Worm (Caenorhabditis elegans) whole organism, young adult: ENCODE measurements around the gene D2023.1.

Experiments used
- B0019.2 ChIP-seq: fragments of 200-800 bp; sonication (Bioruptor generic); conservative IDR thresholded peaks from 2 replicates; pipeline ENCODE4 v1.3.6; 2022; ENCODE audit warnings: missing genetic modification reagents, missing genetic modification characterization, missing compliant biosample characterization
- B0261.1 ChIP-seq: sonication (generic microtip); optimal IDR thresholded peaks from 2 replicates; lab custom pipeline; 2016; ENCODE audit warnings: mild to moderate bottlenecking, missing genetic modification characterization, moderate library complexity, missing compliant biosample characterization
- B0336.3 ChIP-seq: fragments of 200-800 bp; sonication (Bioruptor generic); IDR thresholded peaks from 2 replicates; pipeline ENCODE4 v1.3.6; 2022; ENCODE audit warnings: missing genetic modification characterization, missing compliant biosample characterization
- C17E4.6 ChIP-seq: fragments of 200-800 bp; sonication (Bioruptor generic); IDR thresholded peaks from 2 replicates; pipeline ENCODE4 v1.3.6; 2022; ENCODE audit warnings: missing genetic modification reagents, missing genetic modification characterization, missing compliant biosample characterization
- F22D6.2 ChIP-seq: sonication (generic microtip); optimal IDR thresholded peaks from 2 replicates; lab custom pipeline; 2016; ENCODE audit warnings: mild to moderate bottlenecking, missing genetic modification characterization, missing compliant biosample characterization
- F23B12.7 ChIP-seq: sonication (generic microtip); optimal IDR thresholded peaks from 2 replicates; lab custom pipeline; 2017; ENCODE audit warnings: missing genetic modification characterization, mild to moderate bottlenecking, missing compliant biosample characterization, antibody characterized with exemption, moderate library complexity; ENCODE audit not compliant: insufficient read depth
- F57A8.1 ChIP-seq: fragments of 200-800 bp; sonication (Bioruptor generic); optimal IDR thresholded peaks from 2 replicates; lab custom pipeline; 2018; ENCODE audit warnings: mild to moderate bottlenecking, missing genetic modification characterization, moderate library complexity, missing compliant biosample characterization
- K11D2.4 ChIP-seq: fragments of 200-800 bp; sonication (Bioruptor generic); IDR thresholded peaks from 2 replicates; pipeline ENCODE4 v1.3.6; 2022; ENCODE audit warnings: missing genetic modification reagents, missing genetic modification characterization, missing compliant biosample characterization
- T07F8.4 ChIP-seq: sonication (generic microtip); optimal IDR thresholded peaks from 2 replicates; lab custom pipeline; 2016; ENCODE audit warnings: mild to moderate bottlenecking, missing genetic modification characterization, moderate library complexity, missing compliant biosample characterization
- Y56A3A.18 ChIP-seq: fragments of 200-800 bp; sonication (Bioruptor generic); IDR thresholded peaks from 2 replicates; pipeline ENCODE4 v1.3.6; 2022; ENCODE audit warnings: missing genetic modification reagents, missing genetic modification characterization, missing compliant biosample characterization
- Y67H2A.10 ChIP-seq: fragments of 200-800 bp; sonication (Bioruptor generic); conservative IDR thresholded peaks from 2 replicates; pipeline ENCODE4 v1.3.6; 2022; ENCODE audit warnings: missing genetic modification reagents, missing genetic modification characterization, missing compliant biosample characterization
- Y79H2A.3 ChIP-seq: fragments of 200-800 bp; sonication (Bioruptor generic); conservative IDR thresholded peaks from 2 replicates; pipeline ENCODE4 v1.3.6; 2022; ENCODE audit warnings: missing genetic modification reagents, missing genetic modification characterization, missing compliant biosample characterization
- Y95B8A.8 ChIP-seq: fragments of 200-800 bp; sonication (Bioruptor generic); IDR thresholded peaks from 2 replicates; pipeline ENCODE4 v1.3.6; 2022; ENCODE audit warnings: missing genetic modification reagents, missing genetic modification characterization, missing compliant biosample characterization
- bed-2 ChIP-seq: fragments of 200-800 bp; sonication (Bioruptor generic); IDR thresholded peaks from 2 replicates; pipeline ENCODE4 v1.3.6; 2022; ENCODE audit warnings: missing genetic modification reagents, missing genetic modification characterization, missing compliant biosample characterization
- cebp-1 ChIP-seq, 2 experiments: fragments of 200-800 bp in 1 of 2; sonication (Bioruptor generic) in 1 of 2; sonication (generic microtip) in 1 of 2; IDR thresholded peaks in 1 of 2; optimal IDR thresholded peaks in 1 of 2; 2 replicates each; pipeline versions ENCODE4 v1.3.6 to Lab custom; 2017 to 2022; ENCODE audit warnings: missing compliant biosample characterization in 2 of 2, missing genetic modification characterization in 2 of 2, mild to moderate bottlenecking in 1 of 2, missing genetic modification reagents in 1 of 2, moderate library complexity in 1 of 2
- ceh-100 ChIP-seq: fragments of 200-800 bp; sonication (Bioruptor generic); IDR thresholded peaks from 2 replicates; pipeline ENCODE4 v1.3.6; 2022; ENCODE audit warnings: missing genetic modification reagents, missing genetic modification characterization, missing compliant biosample characterization
- ceh-27 ChIP-seq: fragments of 200-800 bp; sonication (Bioruptor generic); optimal IDR thresholded peaks from 2 replicates; lab custom pipeline; 2018; ENCODE audit warnings: mild to moderate bottlenecking, missing genetic modification characterization, moderate library complexity, missing compliant biosample characterization
- dox-1 ChIP-seq: fragments of 200-800 bp; sonication (Bioruptor generic); IDR thresholded peaks from 2 replicates; pipeline ENCODE4 v1.3.6; 2022; ENCODE audit warnings: missing genetic modification reagents, missing genetic modification characterization, missing compliant biosample characterization
- egl-18 ChIP-seq: fragments of 200-800 bp; sonication (Bioruptor generic); IDR thresholded peaks from 2 replicates; pipeline ENCODE4 v1.3.6; 2022; ENCODE audit warnings: missing genetic modification reagents, missing genetic modification characterization, missing compliant biosample characterization
- egrh-3 ChIP-seq: fragments of 200-800 bp; sonication (Bioruptor generic); IDR thresholded peaks from 2 replicates; pipeline ENCODE4 v1.3.6; 2022; ENCODE audit warnings: missing genetic modification reagents, missing genetic modification characterization, missing compliant biosample characterization
- fkh-3 ChIP-seq: sonication (generic microtip); optimal IDR thresholded peaks from 2 replicates; lab custom pipeline; 2016; ENCODE audit warnings: mild to moderate bottlenecking, missing genetic modification characterization, missing compliant biosample characterization
- hlh-26 ChIP-seq: fragments of 200-800 bp; sonication (Bioruptor generic); conservative IDR thresholded peaks from 2 replicates; pipeline ENCODE4 v1.3.6; 2022; ENCODE audit warnings: missing genetic modification reagents, missing genetic modification characterization, missing compliant biosample characterization
- hmg-20 ChIP-seq: fragments of 200-800 bp; sonication (Bioruptor generic); IDR thresholded peaks from 2 replicates; pipeline ENCODE4 v1.3.6; 2022; ENCODE audit warnings: missing genetic modification reagents, missing genetic modification characterization, missing compliant biosample characterization
- let-607 ChIP-seq, 2 experiments: fragments of 200-800 bp in 1 of 2; sonication (Bioruptor generic) in 1 of 2; sonication (generic microtip) in 1 of 2; optimal IDR thresholded peaks; 2 replicates each; lab custom pipeline; 2016 to 2018; ENCODE audit warnings: mild to moderate bottlenecking in 2 of 2, missing compliant biosample characterization in 2 of 2, missing genetic modification characterization in 2 of 2, moderate library complexity in 2 of 2, missing genotype in 1 of 2
- lin-26 ChIP-seq: fragments of 200-800 bp; sonication (Bioruptor generic); IDR thresholded peaks from 2 replicates; pipeline ENCODE4 v1.3.6; 2022; ENCODE audit warnings: missing genetic modification reagents, missing genetic modification characterization, missing compliant biosample characterization
- lin-40 ChIP-seq: sonication (generic microtip); optimal IDR thresholded peaks from 2 replicates; lab custom pipeline; 2016; ENCODE audit warnings: missing genetic modification characterization, mild to moderate bottlenecking, missing compliant biosample characterization, missing genotype, missing genetic modification reagents
- lir-1 ChIP-seq: fragments of 200-800 bp; sonication (Bioruptor generic); conservative IDR thresholded peaks from 2 replicates; pipeline ENCODE4 v1.3.6; 2022; ENCODE audit warnings: missing genetic modification reagents, missing genetic modification characterization, missing compliant biosample characterization
- mcd-1 ChIP-seq: fragments of 200-800 bp; sonication (Bioruptor generic); IDR thresholded peaks from 2 replicates; pipeline ENCODE4 v1.3.6; 2022; ENCODE audit warnings: missing genetic modification reagents, missing genetic modification characterization, missing compliant biosample characterization
- mel-28 ChIP-seq: sonication (generic microtip); optimal IDR thresholded peaks from 2 replicates; lab custom pipeline; 2016; ENCODE audit warnings: borderline replicate concordance, mild to moderate bottlenecking, missing genetic modification characterization, missing compliant biosample characterization
- nfyb-1 ChIP-seq: fragments of 200-800 bp; sonication (Bioruptor generic); IDR thresholded peaks from 2 replicates; pipeline ENCODE4 v1.3.6; 2022; ENCODE audit warnings: missing genetic modification reagents, missing genetic modification characterization, missing compliant biosample characterization
- nhr-27 ChIP-seq: fragments of 200-800 bp; sonication (Bioruptor generic); optimal IDR thresholded peaks from 2 replicates; lab custom pipeline; 2018; ENCODE audit warnings: mild to moderate bottlenecking, missing genetic modification characterization, moderate library complexity, missing compliant biosample characterization
- nhr-80 ChIP-seq: sonication (generic microtip); optimal IDR thresholded peaks from 2 replicates; lab custom pipeline; 2016; ENCODE audit warnings: missing genetic modification characterization, missing compliant biosample characterization
- pbrm-1 ChIP-seq: fragments of 200-800 bp; sonication (Bioruptor generic); IDR thresholded peaks from 2 replicates; pipeline ENCODE4 v1.3.6; 2022; ENCODE audit warnings: missing genetic modification reagents, missing genetic modification characterization, missing compliant biosample characterization
- pha-4 ChIP-seq: fragments of 150-350 bp; sonication (generic microtip); optimal IDR thresholded peaks from 2 replicates; lab custom pipeline; 2014; ENCODE audit warnings: missing biosample characterization, missing genetic modification reagents, missing genetic modification characterization
- rec-8 ChIP-seq, 2 experiments: sonication (generic microtip); optimal IDR thresholded peaks; 2 replicates each; lab custom pipeline; 2016; ENCODE audit warnings: mild to moderate bottlenecking in 2 of 2, missing genetic modification characterization in 2 of 2, missing genetic modification reagents in 2 of 2, missing genotype in 2 of 2, missing biosample characterization in 1 of 2, missing compliant biosample characterization in 1 of 2, moderate library complexity in 1 of 2
- repo-1 ChIP-seq: sonication (generic microtip); optimal IDR thresholded peaks from 2 replicates; lab custom pipeline; 2017; ENCODE audit warnings: mild to moderate bottlenecking, missing genetic modification characterization, missing compliant biosample characterization
- sdz-38 ChIP-seq: sonication (generic microtip); optimal IDR thresholded peaks from 2 replicates; lab custom pipeline; 2016; ENCODE audit warnings: missing genotype, missing genetic modification characterization, missing compliant biosample characterization
- snpc-1.1 ChIP-seq: sonication (generic microtip); optimal IDR thresholded peaks from 2 replicates; lab custom pipeline; 2017; ENCODE audit warnings: missing genetic modification characterization, mild to moderate bottlenecking, missing compliant biosample characterization, antibody characterized with exemption, moderate library complexity, missing genotype, missing genetic modification reagents; ENCODE audit not compliant: insufficient read depth
- snpc-3.4 ChIP-seq: sonication (generic microtip); optimal IDR thresholded peaks from 2 replicates; lab custom pipeline; 2017; ENCODE audit warnings: missing genetic modification characterization, mild to moderate bottlenecking, missing compliant biosample characterization, antibody characterized with exemption, moderate library complexity, missing genotype, missing genetic modification reagents
- unc-62 ChIP-seq: fragments of 150-350 bp; optimal IDR thresholded peaks from 2 replicates; lab custom pipeline; 2014; ENCODE audit warnings: missing biosample characterization, missing genetic modification reagents, missing genetic modification characterization
- zfh-2 ChIP-seq: fragments of 200-800 bp; sonication (Bioruptor generic); conservative IDR thresholded peaks from 2 replicates; pipeline ENCODE4 v1.3.6; 2022; ENCODE audit warnings: missing genetic modification reagents, missing genetic modification characterization, missing compliant biosample characterization
- ztf-18 ChIP-seq: sonication (generic microtip); optimal IDR thresholded peaks from 2 replicates; lab custom pipeline; 2016; ENCODE audit warnings: missing genotype, mild to moderate bottlenecking, missing genetic modification characterization, missing compliant biosample characterization
- ztf-25 ChIP-seq: fragments of 200-800 bp; sonication (Bioruptor generic); IDR thresholded peaks from 2 replicates; pipeline ENCODE4 v1.3.6; 2022; ENCODE audit warnings: missing genetic modification reagents, missing genetic modification characterization, missing compliant biosample characterization
- ztf-3 ChIP-seq: fragments of 200-800 bp; sonication (Bioruptor generic); optimal IDR thresholded peaks from 2 replicates; lab custom pipeline; 2018; ENCODE audit warnings: mild to moderate bottlenecking, missing genetic modification characterization, missing compliant biosample characterization
- ztf-6 ChIP-seq: fragments of 200-800 bp; sonication (Bioruptor generic); IDR thresholded peaks from 2 replicates; pipeline ENCODE4 v1.3.6; 2022; ENCODE audit warnings: missing genetic modification reagents, missing genetic modification characterization, missing compliant biosample characterization

Gene D2023.1

ce11 chrV:11782809-11783440 is 6.4 kb upstream of the D2023.1 start, which contains the start of gene F55A11.11:
Gene F55A11.11, plus strand, starts transcription at chrV:11783149.
- TF ChIP-seq mel-28 (tag; lab: Kevin White, UChicago), result peak; percentile 57
- TF ChIP-seq zfh-2 (GFP tag; lab: Robert Waterston, UW), result no peak
- peak; percentile 83 for TF ChIP-seq T07F8.4 (tag; lab: Kevin White, UChicago)
- TF ChIP-seq fkh-3, result peak; percentile 94
- peak; percentile 76 for TF ChIP-seq ceh-100 (GFP tag; lab: Robert Waterston, UW)
- TF ChIP-seq egrh-3 (GFP tag; lab: Robert Waterston, UW), result peak; percentile 52
- TF ChIP-seq lin-26, result peak; percentile 97
- TF ChIP-seq K11D2.4, result peak; percentile 76
- TF ChIP-seq bed-2 (GFP tag; lab: Robert Waterston, UW), result peak; percentile 59; the same call in 1 of the 2 replicates
- peak; percentile 91 to 96 for TF ChIP-seq rec-8 (tag; optimal IDR thresholded peaks at IDR 0.05; lab: Kevin White, UChicago)
- TF ChIP-seq Y56A3A.18, result peak; percentile 89
- TF ChIP-seq F22D6.2 (tag; lab: Kevin White, UChicago), result peak; percentile 63
- no peak for TF ChIP-seq pha-4
- peak; percentile 84; the same call in 1 of the 2 replicates for TF ChIP-seq ztf-6 (GFP tag; lab: Robert Waterston, UW)
- no peak for TF ChIP-seq hlh-26 (GFP tag; lab: Robert Waterston, UW)
- TF ChIP-seq egl-18, result peak; percentile 85; the same call in 1 of the 2 replicates
- peak; percentile 61 for TF ChIP-seq lir-1
- TF ChIP-seq nfyb-1 (GFP tag; lab: Robert Waterston, UW), result peak; percentile 96
- TF ChIP-seq unc-62, result peak; percentile 54
- no peak; the same call in 1 of the 2 replicates for TF ChIP-seq mcd-1
- peak; percentile 76 for TF ChIP-seq B0019.2
- TF ChIP-seq nhr-27 (tag; lab: Kevin White, UChicago), result peak; percentile 31
- TF ChIP-seq nhr-80 (tag; lab: Kevin White, UChicago), result peak; percentile 42
- peak; percentile 94 for TF ChIP-seq repo-1
- peak; percentile 71; the same call in 1 of the 2 replicates for TF ChIP-seq hmg-20 (GFP tag; lab: Robert Waterston, UW)
- TF ChIP-seq pbrm-1 (GFP tag; lab: Robert Waterston, UW), result peak; percentile 88
- peak; percentile 91 for TF ChIP-seq ceh-27 (GFP tag; lab: Kevin White, UChicago)
- TF ChIP-seq sdz-38 (tag; lab: Kevin White, UChicago), result no peak
- 0 out of 2 replicates have a peak, but pooled peaks have one; percentile 56 for TF ChIP-seq Y67H2A.10 (GFP tag; lab: Robert Waterston, UW)
- TF ChIP-seq snpc-1.1, result peak; percentile 69
- no peak for TF ChIP-seq C17E4.6
- peak; percentile 93; the same call in 1 of the 2 replicates for TF ChIP-seq dox-1
- peak; percentile 85; the same call in 1 of the 2 replicates for TF ChIP-seq Y95B8A.8 (GFP tag; lab: Robert Waterston, UW)
- TF ChIP-seq Y79H2A.3 (GFP tag; lab: Robert Waterston, UW), result peak; percentile 47; the same call in 1 of the 2 replicates
- peak; percentile 54 to 76 for TF ChIP-seq let-607 (tag; optimal IDR thresholded peaks at IDR 0.05; lab: Kevin White, UChicago)
- peak; percentile 73 for TF ChIP-seq F23B12.7
- TF ChIP-seq ztf-3, result no peak
- TF ChIP-seq F57A8.1 (GFP tag; lab: Kevin White, UChicago), result peak; percentile 74
- peak; percentile 81 for TF ChIP-seq ztf-18 (tag; lab: Kevin White, UChicago)
- peak; percentile 84 for TF ChIP-seq B0336.3 (GFP tag; lab: Robert Waterston, UW)
- TF ChIP-seq B0261.1 (tag; lab: Kevin White, UChicago), result peak; percentile 99
- peak; percentile 87 for TF ChIP-seq ztf-25
- TF ChIP-seq cebp-1 (GFP tag; IDR thresholded peaks at IDR 0.05; lab: Robert Waterston, UW), result peak; percentile 72
- peak; percentile 85 for TF ChIP-seq cebp-1 (tag; optimal IDR thresholded peaks at IDR 0.05; lab: Kevin White, UChicago)
- peak; percentile 78 for TF ChIP-seq snpc-3.4
- TF ChIP-seq lin-40 (tag; lab: Kevin White, UChicago), result peak; percentile 73
